Fruit fly (Drosophila melanogaster) whole organism, wandering third instar larva: ENCODE results near the gene PGRP-SB1.
A peak's percentile ranks its signal among the peaks of the same experiment; 100 is the strongest.

Experiments
- CG32264 ChIP-seq: fragments of 200-800 bp; sonication (Bioruptor generic); optimal IDR thresholded peaks from 2 replicates; lab custom pipeline; 2016; ENCODE audit warnings: missing biosample characterization, missing genetic modification characterization
- Rel ChIP-seq, 2 experiments: fragments of 200-800 bp; sonication (Bioruptor generic) in 1 of 2; optimal IDR thresholded peaks; 2 replicates in 1 of 2; 3 replicates in 1 of 2; lab custom pipeline; 2016 to 2019; ENCODE audit warnings: mild to moderate bottlenecking in 2 of 2, missing biosample characterization in 2 of 2, missing genetic modification characterization in 2 of 2, moderate library complexity in 1 of 2
- h ChIP-seq: fragments of 200-800 bp; sonication (Bioruptor generic); optimal IDR thresholded peaks from 3 replicates; lab custom pipeline; 2016; ENCODE audit warnings: missing biosample characterization, mild to moderate bottlenecking, missing genetic modification characterization
- pan ChIP-seq: fragments of >200 bp; optimal IDR thresholded peaks from 2 replicates; lab custom pipeline; 2017

- TF ChIP-seq Rel (GFP tag; optimal IDR thresholded peaks at IDR 0.05; lab: Kevin White, UChicago) (no peak), Rel (tag; optimal IDR thresholded peaks at IDR 0.05; lab: Kevin White, UChicago) (peak; percentile 72), h (GFP tag; lab: Kevin White, UChicago) (no peak), pan (lab: Kevin White, UChicago) (no peak), CG32264 (GFP tag; lab: Kevin White, UChicago) (no peak)
Observed at dm6 chr3L:16699292-16700026, 28.3 kb downstream of the PGRP-SB1 start.
